Fruit fly (Drosophila melanogaster): ENCODE data around the gene InR.

DNA sequence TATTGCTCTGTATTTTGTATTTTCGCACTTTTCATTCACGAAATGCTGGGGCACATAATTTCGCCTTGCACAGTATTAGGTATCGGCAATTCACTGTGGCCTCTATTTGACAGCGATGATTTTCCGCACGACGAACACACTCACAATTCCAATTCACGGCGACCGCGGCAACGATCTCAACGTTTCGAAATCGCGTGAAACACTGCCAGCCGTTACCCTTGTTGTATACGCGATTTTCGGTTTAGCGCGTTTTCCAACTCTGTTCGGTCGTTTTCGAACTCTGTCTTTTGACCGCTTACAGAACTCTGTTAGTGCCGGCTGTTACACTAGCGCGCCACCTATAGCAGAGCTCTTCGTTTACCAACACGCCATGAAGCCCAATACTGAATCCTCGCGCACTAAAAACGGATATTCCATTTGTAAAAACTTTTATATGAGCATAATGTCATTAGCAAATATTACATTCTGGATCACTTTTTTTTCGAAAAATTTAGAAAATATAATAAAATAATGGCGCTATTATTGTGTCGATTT is at the start of gene InR:
- TF ChIP-seq psq (optimal IDR thresholded peaks at IDR 0.05), result no peak
- TF ChIP-seq Dll (optimal IDR thresholded peaks at IDR 0.05), result no peak
- no peak for TF ChIP-seq CG8478 (optimal IDR thresholded peaks at IDR 0.05)
- no peak for TF ChIP-seq usp (GFP tag; optimal IDR thresholded peaks at IDR 0.05)

Data from whole organism.